Worm (Caenorhabditis elegans) whole organism, late embryonic: ENCODE measurements around the gene pudl-1.

Experiments used
- C08G9.2 ChIP-seq: sonication (generic microtip); optimal IDR thresholded peaks from 2 replicates; lab custom pipeline; 2016; ENCODE audit warnings: mild to moderate bottlenecking, missing genetic modification characterization, moderate library complexity, missing compliant biosample characterization
- K02D7.2 ChIP-seq: sonication (generic microtip); optimal IDR thresholded peaks from 2 replicates; lab custom pipeline; 2017; ENCODE audit warnings: mild to moderate bottlenecking, missing genetic modification characterization, missing compliant biosample characterization
- K09A11.1 ChIP-seq: sonication (generic microtip); optimal IDR thresholded peaks from 2 replicates; lab custom pipeline; 2017; ENCODE audit warnings: antibody characterized with exemption, mild to moderate bottlenecking, missing genetic modification characterization, missing compliant biosample characterization; ENCODE audit not compliant: insufficient read depth
- T23F11.4 ChIP-seq: fragments of 200-800 bp; sonication (Bioruptor generic); optimal IDR thresholded peaks from 2 replicates; lab custom pipeline; 2018; ENCODE audit warnings: mild to moderate bottlenecking, missing genetic modification characterization, missing compliant biosample characterization
- Y22D7AL.16 ChIP-seq: sonication (generic microtip); optimal IDR thresholded peaks from 2 replicates; lab custom pipeline; 2016; ENCODE audit warnings: missing genetic modification characterization, missing compliant biosample characterization
- ahr-1 ChIP-seq: sonication (generic microtip); optimal IDR thresholded peaks from 2 replicates; lab custom pipeline; 2016; ENCODE audit warnings: missing genetic modification characterization, missing compliant biosample characterization
- ama-1 ChIP-seq: fragments of 150-350 bp; optimal IDR thresholded peaks from 2 replicates; lab custom pipeline; 2014
- ceh-14 ChIP-seq: sonication (generic microtip); optimal IDR thresholded peaks from 2 replicates; lab custom pipeline; 2016; ENCODE audit warnings: missing genotype, missing genetic modification characterization, missing compliant biosample characterization
- ceh-18 ChIP-seq: sonication (generic microtip); optimal IDR thresholded peaks from 2 replicates; lab custom pipeline; 2016; ENCODE audit warnings: missing genetic modification characterization, missing compliant biosample characterization
- ceh-19 ChIP-seq: fragments of 200-800 bp; sonication (Bioruptor generic); optimal IDR thresholded peaks from 2 replicates; lab custom pipeline; 2018; ENCODE audit warnings: mild to moderate bottlenecking, missing genetic modification characterization, missing compliant biosample characterization
- ceh-2 ChIP-seq: sonication (generic microtip); optimal IDR thresholded peaks from 2 replicates; lab custom pipeline; 2016; ENCODE audit warnings: missing genotype, missing genetic modification characterization, missing compliant biosample characterization
- ceh-22 ChIP-seq: sonication (generic microtip); optimal IDR thresholded peaks from 2 replicates; lab custom pipeline; 2017; ENCODE audit warnings: missing biosample characterization, missing genetic modification characterization
- ceh-24 ChIP-seq: sonication (generic microtip); optimal IDR thresholded peaks from 2 replicates; lab custom pipeline; 2016; ENCODE audit warnings: mild to moderate bottlenecking, missing genetic modification characterization, missing compliant biosample characterization
- ceh-30 ChIP-seq: fragments of 150-350 bp; optimal IDR thresholded peaks from 2 replicates; lab custom pipeline; 2014; ENCODE audit warnings: missing biosample characterization, missing genetic modification characterization
- ceh-34 ChIP-seq: sonication (generic microtip); optimal IDR thresholded peaks from 2 replicates; lab custom pipeline; 2016; ENCODE audit warnings: mild to moderate bottlenecking, missing genetic modification characterization, missing compliant biosample characterization
- ceh-48 ChIP-seq: sonication (generic microtip); optimal IDR thresholded peaks from 2 replicates; lab custom pipeline; 2016; ENCODE audit warnings: missing genetic modification characterization, inconsistent platforms, missing compliant biosample characterization
- ceh-9 ChIP-seq: sonication (generic microtip); optimal IDR thresholded peaks from 2 replicates; lab custom pipeline; 2016; ENCODE audit warnings: mild to moderate bottlenecking, missing genetic modification characterization, inconsistent platforms, missing compliant biosample characterization
- dmd-4 ChIP-seq: sonication (generic microtip); optimal IDR thresholded peaks from 2 replicates; lab custom pipeline; 2016; ENCODE audit warnings: borderline replicate concordance, missing genetic modification characterization, missing compliant biosample characterization
- elt-2 ChIP-seq: sonication (generic microtip); optimal IDR thresholded peaks from 2 replicates; lab custom pipeline; 2016; ENCODE audit warnings: missing genetic modification reagents, missing genetic modification characterization, missing compliant biosample characterization
- fkh-10 ChIP-seq: fragments of 150-350 bp; optimal IDR thresholded peaks from 2 replicates; lab custom pipeline; 2014; ENCODE audit warnings: missing biosample characterization, missing genetic modification reagents, missing genetic modification characterization
- fkh-6 ChIP-seq: sonication (generic microtip); optimal IDR thresholded peaks from 2 replicates; lab custom pipeline; 2016; ENCODE audit warnings: missing genetic modification characterization, missing compliant biosample characterization
- hlh-13 ChIP-seq: fragments of 200-800 bp; sonication (Bioruptor generic); optimal IDR thresholded peaks from 2 replicates; lab custom pipeline; 2018; ENCODE audit warnings: mild to moderate bottlenecking, missing genetic modification characterization, missing compliant biosample characterization
- hlh-15 ChIP-seq: sonication (generic microtip); optimal IDR thresholded peaks from 2 replicates; lab custom pipeline; 2016; ENCODE audit warnings: missing genetic modification characterization, missing compliant biosample characterization
- lin-11 ChIP-seq: fragments of 200-800 bp; sonication (Bioruptor generic); optimal IDR thresholded peaks from 2 replicates; lab custom pipeline; 2018; ENCODE audit warnings: mild to moderate bottlenecking, missing genetic modification characterization, missing compliant biosample characterization
- madf-2 ChIP-seq: sonication (generic microtip); optimal IDR thresholded peaks from 2 replicates; lab custom pipeline; 2017; ENCODE audit warnings: missing genetic modification characterization, missing compliant biosample characterization
- mec-3 ChIP-seq: sonication (generic microtip); optimal IDR thresholded peaks from 2 replicates; lab custom pipeline; 2016; ENCODE audit warnings: borderline replicate concordance, missing genetic modification characterization, missing compliant biosample characterization
- nfya-1 ChIP-seq: sonication (generic microtip); optimal IDR thresholded peaks from 2 replicates; lab custom pipeline; 2017; ENCODE audit warnings: missing genetic modification characterization, mild to moderate bottlenecking, missing compliant biosample characterization, antibody characterized with exemption, moderate library complexity
- nhr-232 ChIP-seq: sonication (generic microtip); optimal IDR thresholded peaks from 2 replicates; lab custom pipeline; 2016; ENCODE audit warnings: missing genetic modification characterization, missing compliant biosample characterization
- odd-2 ChIP-seq: sonication (generic microtip); optimal IDR thresholded peaks from 2 replicates; lab custom pipeline; 2017; ENCODE audit warnings: antibody characterized with exemption, mild to moderate bottlenecking, missing genetic modification characterization, missing compliant biosample characterization
- pag-3 ChIP-seq: sonication (generic microtip); optimal IDR thresholded peaks from 2 replicates; lab custom pipeline; 2016; ENCODE audit warnings: missing compliant biosample characterization, missing genetic modification characterization, borderline replicate concordance
- pat-9 ChIP-seq: fragments of 200-800 bp; sonication (Bioruptor generic); optimal IDR thresholded peaks from 2 replicates; lab custom pipeline; 2018; ENCODE audit warnings: mild to moderate bottlenecking, missing genetic modification characterization, moderate library complexity, missing compliant biosample characterization
- pax-1 ChIP-seq: fragments of 150-350 bp; optimal IDR thresholded peaks from 2 replicates; lab custom pipeline; 2014; ENCODE audit warnings: missing biosample characterization, missing genetic modification characterization
- pha-2 ChIP-seq: sonication (generic microtip); optimal IDR thresholded peaks from 2 replicates; lab custom pipeline; 2017; ENCODE audit warnings: mild to moderate bottlenecking, missing genetic modification characterization, missing compliant biosample characterization
- pha-4 ChIP-seq: fragments of 150-350 bp; optimal IDR thresholded peaks from 2 replicates; lab custom pipeline; 2018; ENCODE audit warnings: missing biosample characterization, missing genetic modification reagents, missing genetic modification characterization
- pqm-1 ChIP-seq: sonication (generic microtip); optimal IDR thresholded peaks from 2 replicates; lab custom pipeline; 2016; ENCODE audit warnings: missing genetic modification characterization, missing compliant biosample characterization
- pros-1 ChIP-seq: fragments of 150-350 bp; optimal IDR thresholded peaks from 2 replicates; lab custom pipeline; 2014; ENCODE audit warnings: missing biosample characterization, missing genetic modification reagents, missing genetic modification characterization
- ttx-3 ChIP-seq: sonication (generic microtip); optimal IDR thresholded peaks from 2 replicates; lab custom pipeline; 2016; ENCODE audit warnings: missing genetic modification reagents, missing genetic modification characterization, missing compliant biosample characterization
- unc-86 ChIP-seq: sonication (generic microtip); optimal IDR thresholded peaks from 2 replicates; lab custom pipeline; 2016; ENCODE audit warnings: missing genetic modification characterization, missing compliant biosample characterization
- zip-5 ChIP-seq: sonication (generic microtip); optimal IDR thresholded peaks from 2 replicates; lab custom pipeline; 2016; ENCODE audit warnings: missing genetic modification characterization, missing compliant biosample characterization

Gene pudl-1

ce11 chrIV:2855056-2855752, 22.5 kb downstream of the pudl-1 start:
- TF ChIP-seq T23F11.4 (no peak), madf-2 (tag; lab: Kevin White, UChicago) (no peak), Y22D7AL.16 (tag; lab: Kevin White, UChicago) (no peak), ceh-14 (tag; lab: Kevin White, UChicago) (no peak), nhr-232 (no peak), ttx-3 (tag; lab: Kevin White, UChicago) (no peak), K02D7.2 (no peak), ceh-48 (tag; lab: Kevin White, UChicago) (no peak), unc-86 (tag; lab: Kevin White, UChicago) (no peak), hlh-15 (tag; lab: Kevin White, UChicago) (no peak), dmd-4 (tag; lab: Kevin White, UChicago) (no peak), lin-11 (tag; lab: Kevin White, UChicago) (no peak), odd-2 (tag; lab: Kevin White, UChicago) (no peak), ceh-22 (tag; lab: Kevin White, UChicago) (no peak), ceh-30 (tag; lab: Kevin White, UChicago) (no peak), pat-9 (tag; lab: Kevin White, UChicago) (no peak), hlh-13 (GFP tag; lab: Kevin White, UChicago) (no peak), pros-1 (no peak)
- TF ChIP-seq, all 69 proteins: peak for 0

ce11 chrIV:2858734-2859133, 26.0 kb downstream of the pudl-1 start:
- TF ChIP-seq nfya-1 = no peak
- no peak for TF ChIP-seq ama-1
- no peak for TF ChIP-seq pha-2 (tag; lab: Kevin White, UChicago)
- no peak for TF ChIP-seq pros-1
- TF ChIP-seq C08G9.2 (tag; lab: Kevin White, UChicago) = no peak
- TF ChIP-seq pat-9 (tag; lab: Kevin White, UChicago) = no peak
- TF ChIP-seq K09A11.1 (tag; lab: Kevin White, UChicago) = no peak
- TF ChIP-seq pax-1 (tag; lab: Kevin White, UChicago) = no peak
- TF ChIP-seq pqm-1 (tag; lab: Kevin White, UChicago) = no peak
- TF ChIP-seq ceh-18 = no peak
- no peak for TF ChIP-seq fkh-6 (tag; lab: Kevin White, UChicago)
- no peak for TF ChIP-seq ceh-30 (tag; lab: Kevin White, UChicago)
- TF ChIP-seq pha-4 (tag; lab: Kevin White, UChicago) = no peak
- no peak for TF ChIP-seq ceh-24 (tag; lab: Kevin White, UChicago)
- no peak for TF ChIP-seq hlh-15 (tag; lab: Kevin White, UChicago)
- no peak for TF ChIP-seq pag-3
- no peak for TF ChIP-seq ceh-2 (tag; lab: Kevin White, UChicago)
- TF ChIP-seq ceh-48 (tag; lab: Kevin White, UChicago) = no peak
- no peak for TF ChIP-seq ceh-34 (tag; lab: Kevin White, UChicago)

ce11 chrIV:2864743-2865142, 32.0 kb downstream of the pudl-1 start, which contains the start of gene Y54G2A.16:
Gene Y54G2A.16, minus strand, starts transcription at chrIV:2864843.
- TF ChIP-seq hlh-13 (GFP tag; lab: Kevin White, UChicago) = no peak
- TF ChIP-seq odd-2 (tag; lab: Kevin White, UChicago) = no peak
- no peak for TF ChIP-seq ceh-30 (tag; lab: Kevin White, UChicago)
- TF ChIP-seq mec-3 (tag; lab: Kevin White, UChicago) = no peak
- no peak for TF ChIP-seq pqm-1 (tag; lab: Kevin White, UChicago)
- no peak for TF ChIP-seq fkh-10 (GFP tag; lab: Kevin White, UChicago)
- no peak for TF ChIP-seq ahr-1 (tag; lab: Kevin White, UChicago)
- no peak for TF ChIP-seq zip-5 (tag; lab: Kevin White, UChicago)
- TF ChIP-seq ttx-3 (tag; lab: Kevin White, UChicago) = no peak
- no peak for TF ChIP-seq ceh-9 (tag; lab: Kevin White, UChicago)
- TF ChIP-seq ceh-19 (GFP tag; lab: Kevin White, UChicago) = no peak
- no peak for TF ChIP-seq hlh-15 (tag; lab: Kevin White, UChicago)
- no peak for TF ChIP-seq pag-3
- TF ChIP-seq elt-2 (tag; lab: Kevin White, UChicago) = no peak
- no peak for TF ChIP-seq unc-86 (tag; lab: Kevin White, UChicago)
